Fruit fly (Drosophila melanogaster) whole organism, wandering third instar larva: ENCODE measurements around the gene Tmep.
A peak's percentile ranks its signal among the peaks of the same experiment; 100 is the strongest.

Experiments
- Dfd ChIP-seq: fragments of >200 bp; optimal IDR thresholded peaks from 2 replicates; lab custom pipeline; 2017; ENCODE audit warnings: missing biosample characterization, missing genetic modification characterization
- Vsx2 ChIP-seq: fragments of 200-300, 225-300 bp; sonication (Bioruptor generic); optimal IDR thresholded peaks from 2 replicates; lab custom pipeline; 2018; ENCODE audit warnings: missing biosample characterization, missing genetic modification characterization; ENCODE audit not compliant: partially characterized antibody
- dsf ChIP-seq: sonication (Bioruptor generic); optimal IDR thresholded peaks from 2 replicates; lab custom pipeline; 2016; ENCODE audit warnings: missing biosample characterization, missing genetic modification characterization, borderline replicate concordance
- fru ChIP-seq: fragments of 200-800 bp; sonication (Bioruptor generic); optimal IDR thresholded peaks from 3 replicates; lab custom pipeline; 2016; ENCODE audit warnings: missing biosample characterization, mild to moderate bottlenecking, missing genetic modification characterization
- jim ChIP-seq: fragments of 175-275, 200-325 bp; sonication (Bioruptor generic); optimal IDR thresholded peaks from 2 replicates; lab custom pipeline; 2016; ENCODE audit warnings: missing biosample characterization, mild to moderate bottlenecking, missing genetic modification characterization
- lola ChIP-seq: fragments of >200 bp; optimal IDR thresholded peaks from 2 replicates; lab custom pipeline; 2017; ENCODE audit warnings: missing biosample characterization, missing genetic modification characterization

DNA sequence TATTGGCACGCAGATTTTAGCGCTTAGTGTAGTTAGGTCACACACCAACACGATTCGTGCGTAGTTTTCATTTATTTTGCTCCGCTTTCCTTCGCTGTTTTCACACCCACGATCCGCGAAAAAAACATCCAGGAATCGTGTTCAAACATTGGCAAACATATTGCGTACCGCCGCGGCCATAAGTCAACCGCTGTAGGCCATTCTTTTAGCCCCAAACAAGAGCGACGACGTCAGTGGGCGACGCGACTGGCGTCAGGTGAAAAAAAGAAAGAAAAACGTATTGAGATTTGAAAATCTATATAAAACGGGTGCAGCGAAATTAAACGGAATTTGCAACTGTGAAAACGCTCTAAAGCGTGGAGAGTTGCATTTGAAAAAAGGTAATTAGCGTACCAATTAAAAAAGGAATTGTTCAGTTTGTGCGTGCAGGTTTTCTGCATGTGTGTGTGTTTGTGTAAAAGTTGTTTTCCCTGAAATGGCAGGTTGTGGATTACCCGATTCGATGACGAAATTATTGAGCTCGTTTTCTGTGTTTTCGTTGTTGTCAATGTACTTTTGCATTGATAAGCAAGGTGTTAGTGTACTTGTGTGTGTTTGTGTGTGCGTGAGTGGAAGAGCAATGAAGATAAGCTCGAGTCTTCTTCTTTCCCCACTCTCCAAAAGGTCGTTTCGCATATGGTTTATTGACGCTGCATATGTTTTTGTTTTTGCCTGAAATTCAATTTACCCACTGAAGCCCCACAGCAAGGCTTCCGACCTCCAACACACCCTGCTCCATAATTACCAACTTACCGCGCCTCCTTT is at the start of gene Tmep:
- no peak for TF ChIP-seq Vsx2 (GFP tag; lab: Kevin White, UChicago)
- no peak for TF ChIP-seq dsf (GFP tag; lab: Kevin White, UChicago)
- TF ChIP-seq lola = no peak
- no peak for TF ChIP-seq jim
- TF ChIP-seq Dfd (GFP tag; lab: Kevin White, UChicago) = no peak
- peak; percentile 7 for TF ChIP-seq fru (GFP tag; lab: Kevin White, UChicago)
